Worm (Caenorhabditis elegans): ENCODE results near the gene stn-2.

- TF ChIP-seq sox-4 (tag; optimal IDR thresholded peaks at IDR 0.05) (no peak), tbx-2 (tag; optimal IDR thresholded peaks at IDR 0.05) (no peak), snpc-4 (tag; optimal IDR thresholded peaks at IDR 0.05) (no peak), unc-62 (GFP tag; optimal IDR thresholded peaks at IDR 0.05) (no peak), nhr-76 (tag; optimal IDR thresholded peaks at IDR 0.05) (no peak), xbp-1 (tag; optimal IDR thresholded peaks at IDR 0.05) (no peak), unc-130 (tag; optimal IDR thresholded peaks at IDR 0.05) (no peak)
Measured at ce11 chrX:7655469-7656003, 24.9 kb downstream of the stn-2 start.

Measured in whole organism, L1 larva.